Fruit fly (Drosophila melanogaster) whole organism, embryonic: ENCODE results near the gene Gga.

Source experiments
- CG11695 ChIP-seq: fragments of 200-800 bp; sonication (Bioruptor generic); IDR thresholded peaks from 3 replicates; pipeline ENCODE4 v1.3.6; 2022; ENCODE audit warnings: missing biosample characterization, missing genetic modification characterization
- CG12236 ChIP-seq: fragments of 200-800 bp; sonication (Bioruptor generic); optimal IDR thresholded peaks from 2 replicates; lab custom pipeline; 2016; ENCODE audit warnings: missing biosample characterization, missing genetic modification characterization
- CG12769 ChIP-seq: fragments of 200-800 bp; sonication (Bioruptor generic); optimal IDR thresholded peaks from 2 replicates; lab custom pipeline; 2019; ENCODE audit warnings: missing biosample characterization, mild to moderate bottlenecking, missing genetic modification characterization, moderate library complexity
- CG13123 ChIP-seq: fragments of 200-800 bp; sonication (Bioruptor generic); optimal IDR thresholded peaks from 2 replicates; lab custom pipeline; 2016; ENCODE audit warnings: missing biosample characterization, missing genetic modification characterization
- CG14710 ChIP-seq: fragments of 200-800 bp; sonication (Bioruptor generic); optimal IDR thresholded peaks from 3 replicates; lab custom pipeline; 2019; ENCODE audit warnings: missing biosample characterization, mild to moderate bottlenecking, missing genetic modification characterization, moderate library complexity
- CG14860 ChIP-seq: fragments of 200-800 bp; sonication (Bioruptor generic); IDR thresholded peaks from 3 replicates; pipeline ENCODE4 v1.3.6; 2022; ENCODE audit warnings: missing biosample characterization, missing genetic modification characterization; ENCODE audit not compliant: partially characterized antibody
- CG1529 ChIP-seq: fragments of 200-800 bp; sonication (Bioruptor generic); optimal IDR thresholded peaks from 3 replicates; lab custom pipeline; 2018; ENCODE audit warnings: missing biosample characterization, missing genetic modification characterization
- CG15696 ChIP-seq: fragments of 200-800 bp; sonication (Bioruptor generic); optimal IDR thresholded peaks from 2 replicates; lab custom pipeline; 2019; ENCODE audit warnings: missing biosample characterization, mild to moderate bottlenecking, missing genetic modification characterization, moderate library complexity
- CG1603 ChIP-seq: fragments of 200-800 bp; sonication (Bioruptor generic); optimal IDR thresholded peaks from 2 replicates; lab custom pipeline; 2019; ENCODE audit warnings: missing biosample characterization, mild to moderate bottlenecking, missing genetic modification characterization, moderate library complexity
- CG2116 ChIP-seq: fragments of 200-800 bp; sonication (Bioruptor generic); optimal IDR thresholded peaks from 3 replicates; lab custom pipeline; 2018; ENCODE audit warnings: missing biosample characterization, mild to moderate bottlenecking, missing genetic modification characterization
- CG31224 ChIP-seq: fragments of 200-800 bp; sonication (Bioruptor generic); IDR thresholded peaks from 2 replicates; pipeline ENCODE4 v1.3.6; 2022; ENCODE audit warnings: missing biosample characterization, missing genetic modification characterization
- CG32767 ChIP-seq: fragments of 200-800 bp; sonication (Bioruptor generic); IDR thresholded peaks from 2 replicates; pipeline ENCODE4 v1.3.6; 2022; ENCODE audit warnings: missing biosample characterization, missing genetic modification characterization
- CG32772 ChIP-seq: fragments of 200-800 bp; sonication (Bioruptor generic); IDR thresholded peaks from 2 replicates; pipeline ENCODE4 v1.3.6; 2022; ENCODE audit warnings: missing biosample characterization, missing genetic modification characterization
- CG3281 ChIP-seq: fragments of 200-800 bp; sonication (Bioruptor generic); optimal IDR thresholded peaks from 3 replicates; lab custom pipeline; 2017; ENCODE audit warnings: missing biosample characterization, mild to moderate bottlenecking, missing genetic modification characterization
- CG33557 ChIP-seq: fragments of 200-800 bp; sonication (Bioruptor generic); optimal IDR thresholded peaks from 2 replicates; lab custom pipeline; 2019; ENCODE audit warnings: missing biosample characterization, mild to moderate bottlenecking, missing genetic modification characterization, moderate library complexity
- CG34422 ChIP-seq: fragments of 200-800 bp; sonication (Bioruptor generic); IDR thresholded peaks from 3 replicates; pipeline ENCODE4 v1.3.6; 2022; ENCODE audit warnings: missing biosample characterization, missing genetic modification characterization
- CG4360 ChIP-seq: fragments of 200-800 bp; sonication (Bioruptor generic); IDR thresholded peaks from 2 replicates; pipeline ENCODE4 v1.3.6; 2022; ENCODE audit warnings: missing biosample characterization, missing genetic modification characterization
- CG7786 ChIP-seq: fragments of 200-800 bp; sonication (Bioruptor generic); optimal IDR thresholded peaks from 2 replicates; lab custom pipeline; 2016; ENCODE audit warnings: missing biosample characterization, missing genetic modification characterization
- CG8359 ChIP-seq: fragments of 200-800 bp; sonication (Bioruptor generic); optimal IDR thresholded peaks from 2 replicates; lab custom pipeline; 2017; ENCODE audit warnings: missing biosample characterization, mild to moderate bottlenecking, missing genetic modification characterization, borderline replicate concordance
- CG8478 ChIP-seq: fragments of >200 bp; optimal IDR thresholded peaks from 2 replicates; lab custom pipeline; 2018
- CG9215 ChIP-seq: fragments of 200-800 bp; sonication (Bioruptor generic); IDR thresholded peaks from 2 replicates; pipeline ENCODE4 v1.3.6; 2022; ENCODE audit warnings: missing biosample characterization, missing genetic modification characterization
- Camta ChIP-seq: fragments of 200-800 bp; sonication (Bioruptor generic); optimal IDR thresholded peaks from 2 replicates; lab custom pipeline; 2016; ENCODE audit warnings: missing biosample characterization, missing genetic modification characterization
- CrebB ChIP-seq: fragments of 200-800 bp; sonication (Bioruptor generic); optimal IDR thresholded peaks from 3 replicates; lab custom pipeline; 2018; ENCODE audit warnings: missing biosample characterization, mild to moderate bottlenecking, missing genetic modification characterization
- Doc3 ChIP-seq: fragments of 200-800 bp; sonication (Bioruptor generic); IDR thresholded peaks from 3 replicates; pipeline ENCODE4 v1.3.6; 2022; ENCODE audit warnings: missing biosample characterization, missing genetic modification characterization; ENCODE audit not compliant: partially characterized antibody
- E2f1 ChIP-seq: fragments of 200-800 bp; sonication (Bioruptor generic); IDR thresholded peaks from 2 replicates; pipeline ENCODE4 v1.3.6; 2022; ENCODE audit warnings: missing biosample characterization, missing genetic modification characterization
- H15 ChIP-seq: fragments of 200-800 bp; sonication (Bioruptor generic); IDR thresholded peaks from 3 replicates; pipeline ENCODE4 v1.3.6; 2022; ENCODE audit warnings: missing biosample characterization, missing genetic modification characterization
- H2.0 ChIP-seq: fragments of 200-800 bp; sonication (Bioruptor generic); IDR thresholded peaks from 2 replicates; pipeline ENCODE4 v1.3.6; 2022; ENCODE audit warnings: missing biosample characterization, missing genetic modification characterization
- HLH4C ChIP-seq: fragments of 200-800 bp; sonication (Bioruptor generic); IDR thresholded peaks from 3 replicates; pipeline ENCODE4 v1.3.6; 2022; ENCODE audit warnings: missing biosample characterization, missing genetic modification characterization; ENCODE audit not compliant: partially characterized antibody
- Hr39 ChIP-seq: fragments of >200 bp; optimal IDR thresholded peaks from 2 replicates; lab custom pipeline; 2017
- Kr ChIP-seq: fragments of 200-800 bp; sonication (Bioruptor generic); optimal IDR thresholded peaks from 2 replicates; lab custom pipeline; 2017; ENCODE audit warnings: missing biosample characterization, mild to moderate bottlenecking, missing genetic modification characterization
- MTF-1 ChIP-seq: fragments of 200-800 bp; sonication (Bioruptor generic); optimal IDR thresholded peaks from 2 replicates; lab custom pipeline; 2018; ENCODE audit warnings: missing biosample characterization, mild to moderate bottlenecking, missing genetic modification characterization, borderline replicate concordance
- Mrtf ChIP-seq: fragments of 200-800 bp; sonication (Bioruptor generic); IDR thresholded peaks from 3 replicates; pipeline ENCODE4 v1.3.6; 2022; ENCODE audit warnings: missing biosample characterization, missing genetic modification characterization
- NC2β ChIP-seq: fragments of 200-800 bp; sonication (Bioruptor generic); optimal IDR thresholded peaks from 2 replicates; lab custom pipeline; 2016; ENCODE audit warnings: missing biosample characterization, missing genetic modification characterization
- Nf-YC ChIP-seq: fragments of 200-800 bp; optimal IDR thresholded peaks from 3 replicates; lab custom pipeline; 2019; ENCODE audit warnings: missing biosample characterization, mild to moderate bottlenecking, missing genetic modification characterization, moderate library complexity
- PHDP ChIP-seq: fragments of 200-800 bp; sonication (Bioruptor generic); optimal IDR thresholded peaks from 3 replicates; lab custom pipeline; 2018; ENCODE audit warnings: missing biosample characterization, mild to moderate bottlenecking, missing genetic modification characterization, moderate library complexity
- Spps ChIP-seq: fragments of 200-800 bp; sonication (Bioruptor generic); optimal IDR thresholded peaks from 2 replicates; lab custom pipeline; 2018; ENCODE audit warnings: missing biosample characterization, mild to moderate bottlenecking, missing genetic modification characterization
- Stat92E ChIP-seq, 3 experiments: fragments of >200 bp in 2 of 3; fragments of 200-800 bp in 1 of 3; sonication (Bioruptor generic) in 1 of 3; optimal IDR thresholded peaks; 2 replicates each; lab custom pipeline; 2017 to 2019; ENCODE audit warnings: missing biosample characterization in 3 of 3, missing genetic modification characterization in 3 of 3, mild to moderate bottlenecking in 1 of 3, moderate library complexity in 1 of 3
- YL-1 ChIP-seq: fragments of 200-800 bp; sonication (Bioruptor generic); optimal IDR thresholded peaks from 3 replicates; lab custom pipeline; 2017; ENCODE audit warnings: missing biosample characterization, mild to moderate bottlenecking, missing genetic modification characterization
- crp ChIP-seq, 2 experiments: fragments of 200-800 bp; sonication (Bioruptor generic); optimal IDR thresholded peaks; 2 replicates in 1 of 2; 3 replicates in 1 of 2; lab custom pipeline; 2017; ENCODE audit warnings: missing biosample characterization in 2 of 2, missing genetic modification characterization in 2 of 2, mild to moderate bottlenecking in 1 of 2, moderate library complexity in 1 of 2
- ems ChIP-seq: fragments of 200-800 bp; sonication (Bioruptor generic); optimal IDR thresholded peaks from 3 replicates; lab custom pipeline; 2016; ENCODE audit warnings: missing biosample characterization, missing genetic modification characterization
- h ChIP-seq: fragments of >200 bp; optimal IDR thresholded peaks from 2 replicates; lab custom pipeline; 2017
- hb ChIP-seq: fragments of 200-800 bp; sonication (Bioruptor generic); IDR thresholded peaks from 3 replicates; pipeline ENCODE4 v1.3.6; 2022; ENCODE audit warnings: missing biosample characterization, missing genetic modification characterization; ENCODE audit not compliant: partially characterized antibody
- kay ChIP-seq: fragments of 200-800 bp; sonication (Bioruptor generic); optimal IDR thresholded peaks from 2 replicates; lab custom pipeline; 2016; ENCODE audit warnings: missing biosample characterization, missing genetic modification characterization
- klu ChIP-seq: fragments of 200-800 bp; sonication (Bioruptor generic); IDR thresholded peaks from 2 replicates; pipeline ENCODE4 v1.3.6; 2022; ENCODE audit warnings: missing biosample characterization, missing genetic modification characterization
- maf-S ChIP-seq: fragments of 200-800 bp; sonication (Bioruptor generic); optimal IDR thresholded peaks from 2 replicates; lab custom pipeline; 2016; ENCODE audit warnings: missing biosample characterization, missing genetic modification characterization
- mam ChIP-seq: fragments of 200-800 bp; sonication (Bioruptor generic); optimal IDR thresholded peaks from 3 replicates; lab custom pipeline; 2016; ENCODE audit warnings: missing biosample characterization, missing genetic modification characterization
- peb ChIP-seq: fragments of 200-800 bp; sonication (Bioruptor generic); IDR thresholded peaks from 2 replicates; pipeline ENCODE4 v1.3.6; 2022; ENCODE audit warnings: missing biosample characterization, missing genetic modification characterization
- pros ChIP-seq: fragments of 200-800 bp; sonication (Bioruptor generic); optimal IDR thresholded peaks from 3 replicates; lab custom pipeline; 2019; ENCODE audit warnings: missing biosample characterization, mild to moderate bottlenecking, missing genetic modification characterization, moderate library complexity
- ro ChIP-seq: fragments of 200-800 bp; sonication (Bioruptor generic); IDR thresholded peaks from 2 replicates; pipeline ENCODE4 v1.3.6; 2022; ENCODE audit warnings: missing biosample characterization, missing genetic modification characterization
- slbo ChIP-seq: fragments of 200-800 bp; sonication (Bioruptor generic); IDR thresholded peaks from 2 replicates; pipeline ENCODE4 v1.3.6; 2022; ENCODE audit warnings: missing biosample characterization, missing genetic modification characterization
- vnd ChIP-seq: fragments of 200-800 bp; sonication (Bioruptor generic); IDR thresholded peaks from 3 replicates; pipeline ENCODE4 v1.3.6; 2022; ENCODE audit warnings: missing biosample characterization, missing genetic modification characterization; ENCODE audit not compliant: partially characterized antibody

The Gga gene

DNA sequence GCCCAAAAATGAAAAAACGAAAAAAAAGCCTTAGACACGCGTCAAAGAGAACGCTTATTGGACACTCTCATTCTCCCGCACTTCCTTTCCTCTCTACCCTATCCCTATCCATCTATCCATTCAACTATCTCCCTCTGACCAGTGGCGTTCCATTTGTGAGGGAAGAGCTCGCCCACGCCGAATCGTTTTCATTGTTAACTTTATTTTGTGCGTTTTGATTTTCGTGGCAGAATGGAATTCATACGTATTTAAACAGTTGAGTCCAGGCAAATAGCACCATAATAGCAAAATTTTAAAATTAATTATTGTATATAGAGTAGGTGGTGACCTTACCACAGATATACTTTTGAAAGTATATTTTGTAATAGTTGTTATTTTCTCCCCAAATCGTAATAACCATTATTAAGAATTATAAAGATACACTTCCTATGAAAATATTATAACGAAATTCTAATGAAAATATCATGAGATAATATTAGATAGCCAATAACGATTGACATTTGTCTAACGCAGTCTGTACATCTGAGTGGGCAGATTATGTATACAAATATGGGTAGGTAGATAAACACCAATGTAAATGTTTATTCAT, 40.4 kb downstream of the Gga start (continued):
- TF ChIP-seq pros (GFP tag; lab: Kevin White, UChicago), result no peak
- peak; percentile 16 for TF ChIP-seq kay (GFP tag; lab: Kevin White, UChicago)
- no peak for TF ChIP-seq maf-S (GFP tag; lab: Kevin White, UChicago)
- peak; percentile 65 for TF ChIP-seq CG9215
- TF ChIP-seq CG32767, result peak; percentile 64; the same call in 1 of the 2 replicates
- no peak for TF ChIP-seq Camta (GFP tag; lab: Kevin White, UChicago)
- TF ChIP-seq CG4360 (GFP tag; lab: Robert Waterston, UW), result no peak
- peak; percentile 3 for TF ChIP-seq CG15696
- no peak for TF ChIP-seq MTF-1 (GFP tag; lab: Kevin White, UChicago)
- no peak for TF ChIP-seq ems (GFP tag; lab: Kevin White, UChicago)
- TF ChIP-seq CG8478 (lab: Kevin White, UChicago), result no peak
- no peak for TF ChIP-seq Mrtf (GFP tag; lab: Robert Waterston, UW)
- TF ChIP-seq h, result no peak
- TF ChIP-seq CG7786 (GFP tag; lab: Kevin White, UChicago), result peak; percentile 17
- no peak for TF ChIP-seq CG14860 (GFP tag; lab: Robert Waterston, UW)
- peak; percentile 77 for TF ChIP-seq CG11695
- no peak for TF ChIP-seq CG8359
- 0 out of 3 replicates have a peak, but pooled peaks have one; percentile 24 for TF ChIP-seq H15 (GFP tag; lab: Robert Waterston, UW)
- TF ChIP-seq Hr39 (lab: Kevin White, UChicago), result no peak
- TF ChIP-seq H2.0 (GFP tag; lab: Robert Waterston, UW), result peak; percentile 51; the same call in 1 of the 2 replicates
- TF ChIP-seq CG3281, result peak; percentile 85
- TF ChIP-seq CG33557 (GFP tag; lab: Kevin White, UChicago), result no peak
- peak; percentile 34 for TF ChIP-seq mam (GFP tag; lab: Kevin White, UChicago)
- TF ChIP-seq CG12769, result peak; percentile 88
- no peak for TF ChIP-seq CG1529 (GFP tag; lab: Kevin White, UChicago)
- TF ChIP-seq klu (GFP tag; lab: Robert Waterston, UW), result peak; percentile 61
- no peak for TF ChIP-seq CG12236 (GFP tag; lab: Kevin White, UChicago)
- no peak for TF ChIP-seq peb (GFP tag; lab: Robert Waterston, UW)
- no peak for TF ChIP-seq crp (GFP tag; optimal IDR thresholded peaks at IDR 0.05; lab: Kevin White, UChicago)
- TF ChIP-seq Nf-YC (tag; lab: Kevin White, UChicago), result no peak
- no peak for TF ChIP-seq CG13123 (GFP tag; lab: Kevin White, UChicago)
- TF ChIP-seq NC2β (GFP tag; lab: Kevin White, UChicago), result no peak
- TF ChIP-seq Spps (tag; lab: Kevin White, UChicago), result no peak
- no peak for TF ChIP-seq ro
- peak; percentile 9 for TF ChIP-seq CG1603
- TF ChIP-seq CG32772, result no peak
- no peak for TF ChIP-seq Kr
- peak; percentile 85 for TF ChIP-seq slbo (GFP tag; lab: Robert Waterston, UW)
- TF ChIP-seq YL-1, result no peak
- no peak for TF ChIP-seq hb (GFP tag; lab: Robert Waterston, UW)
- TF ChIP-seq CG31224 (GFP tag; lab: Robert Waterston, UW), result peak; percentile 59
- no peak for TF ChIP-seq CG2116 (GFP tag; lab: Kevin White, UChicago)
- no peak for TF ChIP-seq Doc3 (GFP tag; lab: Robert Waterston, UW)
- TF ChIP-seq vnd, result no peak
- TF ChIP-seq CG34422 (GFP tag; lab: Robert Waterston, UW), result 0 out of 3 replicates have a peak, but pooled peaks have one; percentile 57
- peak; percentile 20 for TF ChIP-seq CrebB
- TF ChIP-seq E2f1 (GFP tag; lab: Robert Waterston, UW), result peak; percentile 66; the same call in 1 of the 2 replicates
- no peak for TF ChIP-seq CG14710 (tag; lab: Kevin White, UChicago)
- TF ChIP-seq Stat92E (GFP tag; optimal IDR thresholded peaks at IDR 0.05; lab: Kevin White, UChicago), result no peak
- TF ChIP-seq PHDP (tag; lab: Kevin White, UChicago), result peak; percentile 88
- no peak; the same call in 2 of the 3 replicates for TF ChIP-seq HLH4C (GFP tag; lab: Robert Waterston, UW)
